Fruit fly (Drosophila melanogaster): ENCODE data around the gene CG3407.

Gene CG3407

dm6 chr2L:3846520-3846919 is 33.3 kb upstream of the CG3407 start (continued):
- TF ChIP-seq nerfin-1 (tag; optimal IDR thresholded peaks at IDR 0.05) (peak; percentile 12), pnt (GFP tag; optimal IDR thresholded peaks at IDR 0.05) (no peak), sna (GFP tag; IDR thresholded peaks at IDR 0.05; ENCODE audit: partially characterized antibody) (no peak), CG17328 (GFP tag; IDR thresholded peaks at IDR 0.05) (no peak), luna (GFP tag; optimal IDR thresholded peaks at IDR 0.05) (no peak), Deaf1 (tag; optimal IDR thresholded peaks at IDR 0.05) (no peak), sqz (GFP tag; optimal IDR thresholded peaks at IDR 0.05) (peak; percentile 44), CG8281 (tag; optimal IDR thresholded peaks at IDR 0.05) (no peak), CG1529 (GFP tag; optimal IDR thresholded peaks at IDR 0.05) (no peak), CG3065 (GFP tag; optimal IDR thresholded peaks at IDR 0.05) (no peak), gcm2 (GFP tag; optimal IDR thresholded peaks at IDR 0.05) (no peak), Nf-YB (GFP tag; optimal IDR thresholded peaks at IDR 0.05) (peak; percentile 73), CG17359 (tag; optimal IDR thresholded peaks at IDR 0.05) (no peak), Ets65A (GFP tag) (peak; percentile 51), CG7963 (GFP tag; IDR thresholded peaks at IDR 0.05; ENCODE audit: partially characterized antibody) (no peak), CG3838 (GFP tag; optimal IDR thresholded peaks at IDR 0.05) (no peak), Dad (GFP tag; optimal IDR thresholded peaks at IDR 0.05) (no peak), CG9609 (GFP tag; optimal IDR thresholded peaks at IDR 0.05) (no peak), gsb-n (tag; optimal IDR thresholded peaks at IDR 0.05) (peak; percentile 69), zen2 (GFP tag; IDR thresholded peaks at IDR 0.05; ENCODE audit: partially characterized antibody) (no peak)

- peak; percentile 63 for TF ChIP-seq gem (tag; optimal IDR thresholded peaks at IDR 0.05)
- TF ChIP-seq gsb (GFP tag; IDR thresholded peaks at IDR 0.05) = no peak
- TF ChIP-seq Dp (GFP tag; optimal IDR thresholded peaks at IDR 0.05) = no peak
- TF ChIP-seq CG2678 (tag; optimal IDR thresholded peaks at IDR 0.05) = peak; percentile 24
- no peak for TF ChIP-seq crp (GFP tag; optimal IDR thresholded peaks at IDR 0.05)
- TF ChIP-seq so (GFP tag; IDR thresholded peaks at IDR 0.05) = no peak
- TF ChIP-seq CG12942 (GFP tag; optimal IDR thresholded peaks at IDR 0.05) = no peak
- no peak for TF ChIP-seq NfI (GFP tag; optimal IDR thresholded peaks at IDR 0.05)
- no peak for TF ChIP-seq Hr39 (optimal IDR thresholded peaks at IDR 0.05)
- TF ChIP-seq Hand (GFP tag; optimal IDR thresholded peaks at IDR 0.05) = no peak
- TF ChIP-seq zen2 (GFP tag; IDR thresholded peaks at IDR 0.05; ENCODE audit: partially characterized antibody) = no peak
- no peak for TF ChIP-seq CG3065 (GFP tag; optimal IDR thresholded peaks at IDR 0.05)
- TF ChIP-seq sima (GFP tag; optimal IDR thresholded peaks at IDR 0.05) = no peak
- no peak for TF ChIP-seq oc (tag; optimal IDR thresholded peaks at IDR 0.05)
- TF ChIP-seq CG10959 (GFP tag; IDR thresholded peaks at IDR 0.05) = no peak
- no peak for TF ChIP-seq ftz-f1 (GFP tag; optimal IDR thresholded peaks at IDR 0.05)
- no peak for TF ChIP-seq Six4 (GFP tag; optimal IDR thresholded peaks at IDR 0.05)
- no peak for TF ChIP-seq CG10431 (GFP tag; optimal IDR thresholded peaks at IDR 0.05)
- peak; percentile 11 for TF ChIP-seq CG13424 (tag; optimal IDR thresholded peaks at IDR 0.05)
- no peak for TF ChIP-seq Xrp1 (GFP tag; IDR thresholded peaks at IDR 0.05)
- TF ChIP-seq Jarid2 (GFP tag; optimal IDR thresholded peaks at IDR 0.05) = no peak
- TF ChIP-seq Dip2 (GFP tag; IDR thresholded peaks at IDR 0.05) = no peak
- TF ChIP-seq CG11560 (tag; IDR thresholded peaks at IDR 0.05) = no peak
- no peak for TF ChIP-seq CG13894 (tag; optimal IDR thresholded peaks at IDR 0.05)
- TF ChIP-seq HLHmδ (GFP tag; optimal IDR thresholded peaks at IDR 0.05) = no peak
- TF ChIP-seq jing (GFP tag; optimal IDR thresholded peaks at IDR 0.05) = no peak
- TF ChIP-seq BtbVII (GFP tag; optimal IDR thresholded peaks at IDR 0.05) = no peak
- TF ChIP-seq otp (GFP tag; IDR thresholded peaks at IDR 0.05) = no peak
- no peak for TF ChIP-seq CG4424 (GFP tag; optimal IDR thresholded peaks at IDR 0.05)
- peak; percentile 35; the same call in 1 of the 2 replicates for TF ChIP-seq CG31441 (GFP tag; IDR thresholded peaks at IDR 0.05)
- TF ChIP-seq row (GFP tag; IDR thresholded peaks at IDR 0.05) = peak; percentile 47
- TF ChIP-seq Fer3 (tag; optimal IDR thresholded peaks at IDR 0.05) = no peak
Observed at dm6 chr2L:3844898-3845713, 31.9 kb upstream of the CG3407 start.

All from whole organism, embryonic.